Fruit fly (Drosophila melanogaster) whole organism, adult: ENCODE data around the gene Tps1.

Source experiments
- CG11617 ChIP-seq: fragments of 200-800 bp; sonication (Bioruptor generic); optimal IDR thresholded peaks from 2 replicates; lab custom pipeline; 2017; ENCODE audit warnings: mild to moderate bottlenecking, missing biosample characterization, missing genetic modification reagents, missing genetic modification characterization
- CG12768 ChIP-seq: fragments of 200-800 bp; sonication (Bioruptor generic); optimal IDR thresholded peaks from 2 replicates; lab custom pipeline; 2017; ENCODE audit warnings: missing biosample characterization, missing genetic modification characterization, mild to moderate bottlenecking, moderate library complexity, missing genetic modification reagents
- CG14711 ChIP-seq: fragments of 200-800 bp; sonication (Bioruptor generic); optimal IDR thresholded peaks from 2 replicates; lab custom pipeline; 2018; ENCODE audit warnings: missing biosample characterization, mild to moderate bottlenecking, missing genetic modification characterization, moderate library complexity
- CG1620 ChIP-seq: fragments of 200-800 bp; sonication (Bioruptor generic); optimal IDR thresholded peaks from 2 replicates; lab custom pipeline; 2016; ENCODE audit warnings: missing biosample characterization, missing genetic modification characterization
- CG33017 ChIP-seq: fragments of 200-800 bp; sonication (Bioruptor generic); optimal IDR thresholded peaks from 2 replicates; lab custom pipeline; 2018; ENCODE audit warnings: missing biosample characterization, mild to moderate bottlenecking, missing genetic modification characterization, moderate library complexity
- CG5204 ChIP-seq: fragments of 200-800 bp; sonication (Bioruptor generic); optimal IDR thresholded peaks from 2 replicates; lab custom pipeline; 2016; ENCODE audit warnings: missing biosample characterization, missing genetic modification characterization
- CG7045 ChIP-seq: fragments of 200-800 bp; sonication (Bioruptor generic); optimal IDR thresholded peaks from 2 replicates; lab custom pipeline; 2017; ENCODE audit warnings: missing biosample characterization, mild to moderate bottlenecking, missing genetic modification characterization
- CG7101 ChIP-seq: fragments of 200-800 bp; sonication (Bioruptor generic); optimal IDR thresholded peaks from 2 replicates; lab custom pipeline; 2018; ENCODE audit warnings: missing biosample characterization, mild to moderate bottlenecking, missing genetic modification characterization, moderate library complexity
- Clk ChIP-seq: fragments of 200-800 bp; sonication (Bioruptor generic); optimal IDR thresholded peaks from 2 replicates; lab custom pipeline; 2017; ENCODE audit warnings: missing biosample characterization, missing genetic modification characterization
- Crg-1 ChIP-seq: fragments of 200-800 bp; sonication (Bioruptor generic); optimal IDR thresholded peaks from 2 replicates; lab custom pipeline; 2016; ENCODE audit warnings: missing biosample characterization, missing genetic modification characterization
- Hr96 ChIP-seq: fragments of 200-800 bp; sonication (Bioruptor generic); optimal IDR thresholded peaks from 2 replicates; lab custom pipeline; 2016; ENCODE audit warnings: missing biosample characterization, missing genetic modification characterization
- Mnt ChIP-seq: fragments of 200-800 bp; sonication (Bioruptor generic); optimal IDR thresholded peaks from 2 replicates; lab custom pipeline; 2016; ENCODE audit warnings: missing biosample characterization, mild to moderate bottlenecking, missing genetic modification characterization
- bab1 ChIP-seq: fragments of 200-800 bp; sonication (Bioruptor generic); optimal IDR thresholded peaks from 3 replicates; lab custom pipeline; 2019; ENCODE audit warnings: missing biosample characterization, mild to moderate bottlenecking, missing genetic modification characterization, moderate library complexity
- cic ChIP-seq: fragments of 200-800 bp; sonication (Bioruptor generic); optimal IDR thresholded peaks from 2 replicates; lab custom pipeline; 2017; ENCODE audit warnings: missing biosample characterization, mild to moderate bottlenecking, missing genetic modification characterization, moderate library complexity
- cnc ChIP-seq, 2 experiments: fragments of >200 bp; optimal IDR thresholded peaks; 2 replicates each; lab custom pipeline; 2017
- kay ChIP-seq: fragments of 200-800 bp; sonication (Bioruptor generic); peaks from one replicate; lab custom pipeline; 2016; ENCODE audit warnings: missing biosample characterization, missing genetic modification characterization, borderline replicate concordance
- ovo ChIP-seq: fragments of 200-800 bp; sonication (Bioruptor generic); optimal IDR thresholded peaks from 2 replicates; lab custom pipeline; 2016; ENCODE audit warnings: missing biosample characterization, missing genetic modification characterization
- pad ChIP-seq: fragments of 200-800 bp; sonication (Bioruptor generic); optimal IDR thresholded peaks from 3 replicates; lab custom pipeline; 2017; ENCODE audit warnings: missing biosample characterization, missing genetic modification characterization, mild to moderate bottlenecking, moderate library complexity, missing genetic modification reagents
- tj ChIP-seq: fragments of 200-800 bp; sonication (Bioruptor generic); optimal IDR thresholded peaks from 3 replicates; lab custom pipeline; 2017; ENCODE audit warnings: missing biosample characterization, mild to moderate bottlenecking, missing genetic modification characterization, moderate library complexity
- toe ChIP-seq: fragments of 200-800 bp; sonication (Bioruptor generic); optimal IDR thresholded peaks from 2 replicates; lab custom pipeline; 2016; ENCODE audit warnings: missing biosample characterization, missing genetic modification characterization

Gene Tps1

DNA sequence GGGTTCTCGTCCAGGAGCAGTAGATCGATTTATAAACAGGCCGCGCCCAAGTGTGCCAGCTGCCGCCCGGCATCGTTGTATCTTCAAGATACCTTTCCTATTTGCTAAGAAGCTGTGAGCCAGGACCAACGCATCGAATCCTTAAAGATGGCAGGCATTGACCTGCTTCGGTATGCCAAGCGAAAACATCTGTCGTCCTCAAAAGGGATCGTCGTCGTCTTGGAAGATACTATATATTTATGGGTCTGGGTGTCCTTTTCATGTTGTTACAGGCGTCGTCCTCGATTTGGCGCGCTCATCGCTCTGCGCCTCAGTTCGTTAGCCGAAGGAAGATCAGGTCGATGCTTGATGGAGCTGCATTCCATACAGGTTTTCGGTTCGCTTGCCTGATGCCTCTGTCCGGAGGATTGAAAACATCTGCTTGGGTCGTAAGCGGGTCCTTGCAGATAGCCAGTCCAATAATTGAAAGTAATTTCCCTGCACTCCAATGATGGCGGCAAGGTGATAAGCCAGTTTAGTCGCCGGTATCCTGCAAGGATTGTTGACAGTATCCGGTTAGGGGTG lies 24.3 kb upstream of the Tps1 start:
- TF ChIP-seq ovo (GFP tag; lab: Kevin White, UChicago) (no peak), bab1 (no peak), CG14711 (tag; lab: Kevin White, UChicago) (no peak), Mnt (GFP tag; lab: Kevin White, UChicago) (no peak), CG7101 (tag; lab: Kevin White, UChicago) (no peak), CG7045 (no peak), CG1620 (no peak), cnc (optimal IDR thresholded peaks at IDR 0.05; lab: Kevin White, UChicago) (no peak), CG11617 (GFP tag; lab: Kevin White, UChicago) (no peak), CG12768 (GFP tag; lab: Kevin White, UChicago) (no peak), Hr96 (GFP tag; lab: Kevin White, UChicago) (no peak), Clk (GFP tag; lab: Kevin White, UChicago) (no peak), CG5204 (no peak), CG33017 (tag; lab: Kevin White, UChicago) (no peak), kay (GFP tag; lab: Kevin White, UChicago) (no peak), cic (GFP tag; lab: Kevin White, UChicago) (no peak), Crg-1 (GFP tag; lab: Kevin White, UChicago) (no peak), pad (no peak), toe (GFP tag; lab: Kevin White, UChicago) (no peak)

DNA sequence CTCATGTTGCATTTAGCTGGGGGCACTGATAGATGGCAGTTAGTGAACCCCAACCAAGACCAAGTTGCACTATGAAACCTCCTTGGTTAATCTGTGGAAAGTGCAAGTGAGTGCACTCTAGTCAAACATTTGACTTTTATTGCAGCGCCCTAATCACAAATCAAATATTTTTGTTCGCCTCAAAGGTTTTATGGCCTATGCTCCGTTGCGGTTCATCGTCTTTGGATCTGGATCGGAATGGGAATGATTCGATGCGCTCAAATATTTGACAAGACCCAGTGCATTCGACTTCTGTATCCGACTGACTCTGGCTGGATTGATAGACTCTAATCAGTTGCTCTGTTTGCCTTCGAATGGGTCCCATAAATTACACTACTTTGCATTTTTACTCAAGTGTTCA lies 23.2 kb upstream of the Tps1 start:
- TF ChIP-seq bab1, result no peak
- no peak for TF ChIP-seq CG5204
- TF ChIP-seq Hr96 (GFP tag; lab: Kevin White, UChicago), result no peak
- TF ChIP-seq CG33017 (tag; lab: Kevin White, UChicago), result no peak
- no peak for TF ChIP-seq tj (GFP tag; lab: Kevin White, UChicago)
- no peak for TF ChIP-seq ovo (GFP tag; lab: Kevin White, UChicago)
- TF ChIP-seq Crg-1 (GFP tag; lab: Kevin White, UChicago), result no peak
- no peak for TF ChIP-seq cnc (optimal IDR thresholded peaks at IDR 0.05; lab: Kevin White, UChicago)

DNA sequence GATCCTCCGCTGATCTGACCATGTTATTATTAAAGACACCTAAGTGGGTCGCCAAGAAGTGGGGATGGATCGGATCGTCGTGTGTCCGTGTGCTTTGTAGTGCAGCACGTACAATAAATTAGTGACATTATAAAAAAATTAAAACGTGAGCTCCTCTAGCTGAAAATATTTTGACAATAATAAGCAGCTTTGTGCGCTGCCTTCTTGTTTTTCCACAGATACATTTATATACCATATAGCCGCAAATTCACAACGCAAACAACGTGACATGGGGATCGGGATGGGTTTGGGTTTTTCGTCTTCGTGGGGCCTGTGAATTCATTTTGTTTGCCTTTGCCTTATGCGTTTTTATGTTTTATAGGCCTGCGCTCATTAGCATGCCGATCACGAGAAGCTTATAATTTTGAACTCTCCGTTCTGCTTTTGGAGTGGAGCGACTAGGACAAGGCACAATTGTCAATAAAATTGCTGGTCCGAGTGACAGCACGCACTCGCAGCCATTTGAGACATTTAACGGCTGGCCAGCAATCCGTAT lies 22.3 kb upstream of the Tps1 start:
- TF ChIP-seq kay (GFP tag; lab: Kevin White, UChicago) (no peak), CG5204 (no peak), CG7045 (no peak), Clk (GFP tag; lab: Kevin White, UChicago) (no peak), bab1 (no peak), toe (GFP tag; lab: Kevin White, UChicago) (no peak), CG33017 (tag; lab: Kevin White, UChicago) (no peak), cic (GFP tag; lab: Kevin White, UChicago) (no peak), ovo (GFP tag; lab: Kevin White, UChicago) (no peak), CG7101 (tag; lab: Kevin White, UChicago) (no peak), Mnt (GFP tag; lab: Kevin White, UChicago) (no peak), pad (no peak), CG11617 (GFP tag; lab: Kevin White, UChicago) (no peak), CG14711 (tag; lab: Kevin White, UChicago) (no peak), Crg-1 (GFP tag; lab: Kevin White, UChicago) (no peak), tj (GFP tag; lab: Kevin White, UChicago) (no peak)

DNA sequence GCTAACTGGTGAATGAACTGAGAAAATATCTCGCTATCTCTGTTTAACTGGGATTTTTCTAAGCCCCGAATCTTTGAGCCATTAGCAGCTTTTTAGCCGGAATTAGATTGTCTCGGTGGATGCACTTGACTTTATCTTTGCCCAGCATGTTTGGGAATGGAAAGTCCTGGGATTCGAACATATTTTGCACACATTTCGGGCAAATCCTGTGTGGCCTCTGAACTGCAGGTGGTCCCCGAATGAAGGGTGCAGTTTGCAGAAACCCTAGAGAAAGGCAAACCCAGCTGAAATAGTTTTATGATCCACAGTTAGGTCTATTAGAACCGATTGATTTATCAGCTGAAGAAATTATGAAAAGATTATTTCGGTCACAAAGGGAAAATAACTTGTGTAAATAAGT lies 21.5 kb upstream of the Tps1 start:
- TF ChIP-seq bab1 (no peak), pad (no peak)

DNA sequence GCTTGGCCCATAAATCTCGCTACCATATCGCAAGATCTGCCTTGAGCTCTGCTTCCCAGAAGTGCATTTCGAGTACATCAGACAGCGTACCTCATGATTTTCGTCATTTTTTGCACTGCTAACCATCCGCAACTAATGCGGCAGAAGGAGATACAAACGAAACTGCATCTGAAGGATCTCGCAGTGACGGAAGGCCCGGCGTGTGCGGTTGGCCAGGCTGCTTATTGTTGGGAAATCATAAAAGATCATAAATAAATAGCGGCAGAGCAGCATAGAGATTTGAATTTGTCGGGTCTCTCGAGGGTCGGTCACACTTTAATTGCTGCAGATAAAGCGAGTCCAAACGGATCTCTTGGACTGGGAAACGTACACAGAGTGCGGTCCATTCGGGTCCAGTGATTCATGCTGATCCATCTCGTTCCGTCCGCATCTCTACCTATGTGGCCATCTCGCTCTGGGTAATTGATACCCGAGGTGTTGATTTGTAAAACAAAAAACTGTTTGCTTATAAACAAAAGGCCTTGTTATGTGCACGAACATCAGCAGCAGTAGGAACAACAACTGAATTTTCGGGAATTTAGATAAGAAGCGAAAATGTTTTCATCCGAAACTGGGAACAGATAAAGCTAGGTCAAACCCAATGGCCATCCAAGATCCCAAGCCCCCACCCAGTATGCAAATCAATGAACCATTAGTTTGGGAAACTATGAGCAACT lies 19.4 kb upstream of the Tps1 start:
- no peak for TF ChIP-seq Clk (GFP tag; lab: Kevin White, UChicago)
- no peak for TF ChIP-seq CG11617 (GFP tag; lab: Kevin White, UChicago)
- no peak for TF ChIP-seq CG33017 (tag; lab: Kevin White, UChicago)
- TF ChIP-seq CG7045, result no peak
- TF ChIP-seq tj (GFP tag; lab: Kevin White, UChicago), result no peak
- no peak for TF ChIP-seq kay (GFP tag; lab: Kevin White, UChicago)
- no peak for TF ChIP-seq Hr96 (GFP tag; lab: Kevin White, UChicago)
- TF ChIP-seq cic (GFP tag; lab: Kevin White, UChicago), result no peak
- TF ChIP-seq toe (GFP tag; lab: Kevin White, UChicago), result no peak
- no peak for TF ChIP-seq cnc (optimal IDR thresholded peaks at IDR 0.05; lab: Kevin White, UChicago)

DNA sequence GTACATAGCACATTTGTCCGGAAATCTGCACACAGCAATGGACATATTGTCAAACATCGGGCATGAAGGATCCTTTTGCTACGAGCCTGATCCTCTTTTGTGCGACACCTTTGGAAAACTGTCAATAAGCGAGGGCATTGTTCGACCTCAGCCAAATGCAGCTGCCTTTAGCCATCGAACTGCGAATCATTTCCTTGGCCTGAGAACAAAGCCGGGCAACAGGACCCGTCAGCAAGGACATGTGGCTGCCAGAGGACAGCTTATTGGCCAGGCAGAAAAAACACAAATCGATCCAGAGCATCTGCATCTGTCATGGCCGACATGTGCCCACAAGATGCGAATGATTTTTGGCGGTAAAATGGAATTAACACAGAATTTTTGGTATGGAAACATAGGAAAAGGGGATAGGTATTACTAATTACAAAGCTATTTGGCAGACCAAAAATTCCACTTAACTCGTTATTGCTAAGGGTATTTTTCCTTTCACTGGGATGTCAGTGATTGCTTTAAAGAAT lies 18.1 kb upstream of the Tps1 start:
- no peak for TF ChIP-seq CG7045
- no peak for TF ChIP-seq tj (GFP tag; lab: Kevin White, UChicago)
- TF ChIP-seq Clk (GFP tag; lab: Kevin White, UChicago), result no peak
- no peak for TF ChIP-seq Mnt (GFP tag; lab: Kevin White, UChicago)
- no peak for TF ChIP-seq Hr96 (GFP tag; lab: Kevin White, UChicago)
- no peak for TF ChIP-seq toe (GFP tag; lab: Kevin White, UChicago)
- no peak for TF ChIP-seq Crg-1 (GFP tag; lab: Kevin White, UChicago)
- TF ChIP-seq ovo (GFP tag; lab: Kevin White, UChicago), result no peak
- no peak for TF ChIP-seq CG1620
- TF ChIP-seq CG11617 (GFP tag; lab: Kevin White, UChicago), result no peak
- TF ChIP-seq bab1, result no peak
- no peak for TF ChIP-seq CG5204
- no peak for TF ChIP-seq CG12768 (GFP tag; lab: Kevin White, UChicago)
